Worm (Caenorhabditis elegans) whole organism, L3 larva: ENCODE measurements around the gene T09A5.14.

Experiments
- R02D3.7 ChIP-seq: fragments of 150-350 bp; optimal IDR thresholded peaks from 2 replicates; lab custom pipeline; 2014; ENCODE audit warnings: missing biosample characterization, missing genetic modification characterization
- ZK546.5 ChIP-seq: sonication (generic microtip); optimal IDR thresholded peaks from 2 replicates; lab custom pipeline; 2017; ENCODE audit warnings: missing biosample characterization, missing genetic modification characterization
- aly-2 ChIP-seq: fragments of 150-350 bp; optimal IDR thresholded peaks from 2 replicates; lab custom pipeline; 2014; ENCODE audit warnings: missing biosample characterization, missing genetic modification characterization
- ama-1 ChIP-seq: fragments of 150-350 bp; optimal IDR thresholded peaks from 2 replicates; lab custom pipeline; 2018
- ceh-16 ChIP-seq: sonication (generic microtip); optimal IDR thresholded peaks from 2 replicates; lab custom pipeline; 2017; ENCODE audit warnings: missing biosample characterization, missing genetic modification characterization
- ceh-9 ChIP-seq: sonication (generic microtip); optimal IDR thresholded peaks from 2 replicates; lab custom pipeline; 2018; ENCODE audit warnings: missing biosample characterization, missing genetic modification characterization
- egl-27 ChIP-seq: sonication (generic microtip); optimal IDR thresholded peaks from 4 replicates; lab custom pipeline; 2017; ENCODE audit warnings: missing biosample characterization, missing genetic modification reagents, missing genetic modification characterization
- egl-5 ChIP-seq: fragments of 150-350 bp; optimal IDR thresholded peaks from 2 replicates; lab custom pipeline; 2017; ENCODE audit warnings: missing biosample characterization, missing genetic modification reagents, missing genetic modification characterization, inconsistent platforms
- elt-1 ChIP-seq: fragments of 150-350 bp; optimal IDR thresholded peaks from 2 replicates; lab custom pipeline; 2014; ENCODE audit warnings: missing biosample characterization, missing genetic modification characterization
- elt-2 ChIP-seq: sonication (generic microtip); optimal IDR thresholded peaks from 2 replicates; lab custom pipeline; 2016; ENCODE audit warnings: missing genetic modification reagents, mild to moderate bottlenecking, missing genetic modification characterization, missing compliant biosample characterization
- elt-3 ChIP-seq, 3 experiments: fragments of 150-350 bp in 1 of 3; sonication (generic microtip) in 2 of 3; optimal IDR thresholded peaks; 2 replicates in 2 of 3; 4 replicates in 1 of 3; lab custom pipeline; 2014 to 2017; ENCODE audit warnings: missing biosample characterization in 3 of 3, missing genetic modification characterization in 3 of 3
- fkh-10 ChIP-seq: sonication (generic microtip); optimal IDR thresholded peaks from 2 replicates; lab custom pipeline; 2017; ENCODE audit warnings: missing biosample characterization, missing genetic modification reagents, missing genetic modification characterization
- hmg-11 ChIP-seq: sonication (generic microtip); optimal IDR thresholded peaks from 2 replicates; lab custom pipeline; 2016; ENCODE audit warnings: missing genetic modification characterization, missing compliant biosample characterization
- jun-1 ChIP-seq: fragments of 150-350 bp; optimal IDR thresholded peaks from 2 replicates; lab custom pipeline; 2014; ENCODE audit warnings: missing biosample characterization, missing genetic modification reagents, missing genetic modification characterization
- lin-15B ChIP-seq: fragments of 150-350 bp; optimal IDR thresholded peaks from 2 replicates; lab custom pipeline; 2014; ENCODE audit warnings: missing biosample characterization, missing genetic modification characterization
- lin-39 ChIP-seq: fragments of 150-350 bp; optimal IDR thresholded peaks from 2 replicates; lab custom pipeline; 2018; ENCODE audit warnings: missing biosample characterization, missing genetic modification reagents, missing genetic modification characterization
- lsy-12 ChIP-seq: sonication (generic microtip); optimal IDR thresholded peaks from 2 replicates; lab custom pipeline; 2016; ENCODE audit warnings: mild to moderate bottlenecking, missing genetic modification characterization, missing compliant biosample characterization
- mdl-1 ChIP-seq: fragments of 150-350 bp; optimal IDR thresholded peaks from 2 replicates; lab custom pipeline; 2014; ENCODE audit warnings: missing biosample characterization, missing genetic modification characterization
- mml-1 ChIP-seq: fragments of 150-350 bp; sonication (generic microtip); optimal IDR thresholded peaks from 3 replicates; lab custom pipeline; 2014; ENCODE audit warnings: missing biosample characterization, missing genetic modification characterization
- nfya-1 ChIP-seq: sonication (generic microtip); optimal IDR thresholded peaks from 2 replicates; lab custom pipeline; 2017; ENCODE audit warnings: missing genetic modification characterization, mild to moderate bottlenecking, missing compliant biosample characterization, antibody characterized with exemption, moderate library complexity; ENCODE audit not compliant: insufficient read depth
- nhr-11 ChIP-seq: fragments of 150-350 bp; optimal IDR thresholded peaks from 2 replicates; lab custom pipeline; 2014; ENCODE audit warnings: missing biosample characterization, missing genetic modification characterization
- nhr-12 ChIP-seq: fragments of 150-350 bp; optimal IDR thresholded peaks from 2 replicates; lab custom pipeline; 2014; ENCODE audit warnings: missing biosample characterization, missing genetic modification characterization
- nhr-23 ChIP-seq: fragments of 150-350 bp; optimal IDR thresholded peaks from 2 replicates; lab custom pipeline; 2014; ENCODE audit warnings: missing biosample characterization, missing genetic modification reagents, missing genetic modification characterization
- nhr-237 ChIP-seq: fragments of 150-350 bp; optimal IDR thresholded peaks from 2 replicates; lab custom pipeline; 2014; ENCODE audit warnings: missing biosample characterization, missing genetic modification characterization
- nhr-28 ChIP-seq: fragments of 150-350 bp; optimal IDR thresholded peaks from 2 replicates; lab custom pipeline; 2014; ENCODE audit warnings: missing biosample characterization, missing genetic modification characterization
- nhr-76 ChIP-seq: fragments of 150-350 bp; sonication (generic microtip); optimal IDR thresholded peaks from 5 replicates; lab custom pipeline; 2014; ENCODE audit warnings: missing biosample characterization, missing genetic modification characterization
- pha-4 ChIP-seq: fragments of 150-350 bp; optimal IDR thresholded peaks from 2 replicates; lab custom pipeline; 2014; ENCODE audit warnings: missing biosample characterization, missing genetic modification reagents, missing genetic modification characterization
- pqm-1 ChIP-seq: fragments of 150-350 bp; optimal IDR thresholded peaks from 2 replicates; lab custom pipeline; 2017; ENCODE audit warnings: missing biosample characterization, missing genetic modification characterization, inconsistent platforms
- skn-1 ChIP-seq: fragments of 150-350 bp; optimal IDR thresholded peaks from 2 replicates; lab custom pipeline; 2014; ENCODE audit warnings: missing biosample characterization, missing genetic modification characterization
- snpc-4 ChIP-seq: fragments of 150-350 bp; optimal IDR thresholded peaks from 2 replicates; lab custom pipeline; 2014; ENCODE audit warnings: missing biosample characterization, missing genetic modification characterization
- tbx-2 ChIP-seq: sonication (generic microtip); optimal IDR thresholded peaks from 2 replicates; lab custom pipeline; 2016; ENCODE audit warnings: mild to moderate bottlenecking, missing genetic modification characterization, missing compliant biosample characterization
- unc-39 ChIP-seq: sonication (generic microtip); optimal IDR thresholded peaks from 4 replicates; lab custom pipeline; 2017; ENCODE audit warnings: missing biosample characterization, missing genetic modification characterization
- unc-62 ChIP-seq: fragments of 150-350 bp; sonication (generic microtip); optimal IDR thresholded peaks from 4 replicates; lab custom pipeline; 2014; ENCODE audit warnings: missing biosample characterization, missing genetic modification reagents, missing genetic modification characterization
- ztf-4 ChIP-seq: fragments of 150-350 bp; optimal IDR thresholded peaks from 2 replicates; lab custom pipeline; 2014; ENCODE audit warnings: missing biosample characterization, missing genetic modification characterization

T09A5.14 gene

DNA sequence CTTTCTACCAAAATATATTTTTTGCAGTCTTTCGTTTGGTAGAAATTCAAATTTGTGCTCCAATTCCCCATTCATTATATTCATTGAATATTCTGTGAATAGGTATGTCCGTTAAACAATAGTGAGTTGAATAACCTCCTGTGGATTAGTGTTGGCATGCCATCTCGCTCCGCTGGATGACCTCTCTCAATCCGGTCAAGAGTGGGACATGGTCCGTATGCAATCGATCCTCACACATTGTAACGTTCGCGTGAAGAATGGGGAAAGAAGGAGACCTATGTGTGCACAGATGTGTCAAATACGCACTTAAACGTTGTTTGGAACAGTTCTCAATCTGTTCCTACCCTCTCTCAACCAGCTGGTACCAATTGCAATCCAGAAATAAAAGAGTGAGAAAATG, 18.9 kb upstream of the T09A5.14 start:
- no peak for TF ChIP-seq pha-4 (tag; lab: Kevin White, UChicago)
- TF ChIP-seq ZK546.5 (tag; lab: Kevin White, UChicago): no peak
- no peak for TF ChIP-seq unc-39 (tag; lab: Kevin White, UChicago)
- TF ChIP-seq lsy-12: no peak
- no peak for TF ChIP-seq mml-1 (tag; lab: Kevin White, UChicago)
- TF ChIP-seq nhr-11 (tag; lab: Kevin White, UChicago): no peak
- TF ChIP-seq ama-1 (lab: Kevin White, UChicago): no peak
- TF ChIP-seq egl-5 (tag; lab: Kevin White, UChicago): no peak
- TF ChIP-seq ceh-9: no peak
- no peak for TF ChIP-seq hmg-11 (tag; lab: Kevin White, UChicago)
- TF ChIP-seq nhr-12 (tag; lab: Kevin White, UChicago): no peak
- TF ChIP-seq nhr-28 (tag; lab: Kevin White, UChicago): no peak
- TF ChIP-seq nhr-23 (tag; lab: Kevin White, UChicago): no peak
- no peak for TF ChIP-seq R02D3.7 (tag; lab: Kevin White, UChicago)

DNA sequence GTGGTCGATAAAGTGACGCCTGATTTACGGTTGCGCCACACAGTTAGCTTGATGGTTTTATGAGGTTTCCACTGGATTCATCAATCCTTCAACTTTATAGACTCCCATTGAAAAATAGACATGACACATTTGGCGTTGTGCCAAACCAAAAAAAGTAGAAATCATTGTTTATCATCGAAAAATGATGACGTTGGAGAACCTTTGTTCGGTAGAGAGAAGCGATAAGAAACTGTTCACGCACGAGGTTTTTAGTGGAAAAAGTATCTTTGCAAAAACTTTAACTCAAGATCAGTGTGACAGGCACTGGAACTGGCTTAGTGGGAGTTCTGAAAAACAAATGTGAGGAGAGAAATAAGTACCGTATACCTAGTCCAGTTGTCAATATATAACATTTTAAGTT, 18.5 kb upstream of the T09A5.14 start:
- TF ChIP-seq elt-2 (peak; percentile 74), skn-1 (tag; lab: Kevin White, UChicago) (peak; percentile 43), elt-3 (tag; optimal IDR thresholded peaks at IDR 0.05; lab: Kevin White, UChicago) (no peak), pqm-1 (tag; lab: Kevin White, UChicago) (peak; percentile 33)

DNA sequence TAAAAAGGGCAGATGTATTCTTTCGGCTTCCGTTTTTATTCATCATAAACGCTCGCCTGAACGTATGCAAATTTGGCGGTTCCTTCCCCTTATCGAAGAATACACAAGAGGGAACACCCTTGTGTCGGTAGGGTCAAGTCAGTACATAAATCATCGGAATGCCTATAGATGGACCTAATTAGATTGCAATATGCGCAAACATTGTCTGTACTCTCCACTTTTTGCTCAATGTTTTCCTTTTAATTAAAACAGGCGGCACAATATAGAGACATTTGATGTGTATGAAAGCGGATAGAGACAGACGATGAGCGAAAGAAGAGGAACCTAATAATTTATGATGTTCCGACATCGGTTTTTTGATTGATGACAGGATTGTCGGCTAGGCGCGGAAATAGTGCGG, 17.9 kb upstream of the T09A5.14 start:
- TF ChIP-seq jun-1 (tag; lab: Kevin White, UChicago) (no peak), egl-5 (tag; lab: Kevin White, UChicago) (no peak), aly-2 (no peak), hmg-11 (tag; lab: Kevin White, UChicago) (no peak)
- TF ChIP-seq, all 47 proteins: peak for 0

- TF ChIP-seq ama-1 (lab: Kevin White, UChicago) (no peak), pha-4 (tag; lab: Kevin White, UChicago) (peak; percentile 39), ceh-16 (tag; lab: Kevin White, UChicago) (no peak), lsy-12 (no peak), pqm-1 (tag; lab: Kevin White, UChicago) (peak; percentile 50), elt-2 (peak; percentile 89), mml-1 (tag; lab: Kevin White, UChicago) (no peak), egl-5 (tag; lab: Kevin White, UChicago) (no peak)
Observed at ce11 chrII:7814915-7815314, 17.2 kb upstream of the T09A5.14 start.

DNA sequence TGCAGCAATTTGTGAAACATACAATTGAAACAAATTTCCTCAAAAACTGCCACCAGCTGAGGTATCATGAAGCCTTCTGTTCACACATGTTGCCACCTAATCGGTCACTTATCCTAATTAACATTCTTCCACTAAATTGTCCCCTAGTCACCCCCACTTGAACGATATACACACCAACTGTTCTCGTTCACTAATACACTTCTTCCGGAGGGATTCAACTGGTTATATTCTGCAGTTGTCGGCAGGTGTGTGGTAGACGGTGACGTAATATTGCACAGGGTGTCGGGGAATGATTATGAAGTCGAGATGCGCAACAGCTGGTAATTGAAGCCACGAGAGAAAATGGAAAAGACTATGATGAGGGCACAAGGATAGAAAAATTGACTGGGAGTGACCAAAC, 16.7 kb upstream of the T09A5.14 start:
- TF ChIP-seq nhr-28 (tag; lab: Kevin White, UChicago): no peak

DNA sequence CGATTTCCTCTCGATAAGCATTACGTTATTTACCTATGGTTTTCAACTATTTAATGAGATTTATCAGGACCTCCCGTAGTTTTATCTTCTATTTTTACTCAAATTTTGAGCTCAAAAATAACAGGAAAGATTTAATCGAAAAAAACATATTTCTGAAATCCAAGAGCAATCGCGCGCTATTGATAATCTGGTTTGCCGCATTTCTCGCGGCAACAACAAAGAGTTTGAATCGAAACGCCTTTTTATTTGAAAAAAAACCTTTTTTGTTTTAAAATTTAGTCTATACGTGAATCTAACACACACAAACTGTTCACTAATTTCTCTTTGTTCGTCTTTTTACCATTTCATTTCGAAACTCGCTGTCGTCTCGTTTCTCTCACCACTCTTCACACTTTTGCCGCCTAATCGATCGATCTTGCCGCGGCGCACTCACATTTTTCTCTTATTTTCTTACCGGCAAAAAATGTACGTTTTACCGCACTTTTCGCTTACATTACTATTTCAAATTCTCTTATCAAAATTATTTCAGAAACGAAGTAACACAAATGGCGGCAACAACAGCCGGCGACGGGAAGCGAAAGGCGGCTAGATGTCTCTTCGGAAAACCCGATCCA, 15.9 kb upstream of the T09A5.14 start, which contains the start of gene cki-2:
Gene cki-2, plus strand, starts transcription at position 337 of the 614 bp plus-strand sequence.
- TF ChIP-seq ama-1 (lab: Kevin White, UChicago): no peak
- no peak for TF ChIP-seq unc-62 (GFP tag; lab: Kevin White, UChicago)
- peak; percentile 25 for TF ChIP-seq lin-15B
- peak; percentile 13 for TF ChIP-seq pha-4 (tag; lab: Kevin White, UChicago)
- no peak for TF ChIP-seq mdl-1 (tag; lab: Kevin White, UChicago)
- peak; percentile 39 for TF ChIP-seq nfya-1 (tag; lab: Kevin White, UChicago)
- no peak for TF ChIP-seq lsy-12
- TF ChIP-seq elt-2: peak; percentile 54
- TF ChIP-seq pqm-1 (tag; lab: Kevin White, UChicago): no peak
- no peak for TF ChIP-seq nhr-11 (tag; lab: Kevin White, UChicago)
- TF ChIP-seq elt-1 (tag; lab: Kevin White, UChicago): no peak

ce11 chrII:7817580-7817979, 14.6 kb upstream of the T09A5.14 start:
- no peak for TF ChIP-seq ZK546.5 (tag; lab: Kevin White, UChicago)
- no peak for TF ChIP-seq R02D3.7 (tag; lab: Kevin White, UChicago)
- TF ChIP-seq nhr-12 (tag; lab: Kevin White, UChicago): no peak
- no peak for TF ChIP-seq skn-1 (tag; lab: Kevin White, UChicago)
- no peak for TF ChIP-seq tbx-2
- TF ChIP-seq nhr-76 (tag; lab: Kevin White, UChicago): no peak
- TF ChIP-seq egl-27 (tag; lab: Kevin White, UChicago): no peak
- TF ChIP-seq snpc-4: no peak
- no peak for TF ChIP-seq nhr-23 (tag; lab: Kevin White, UChicago)
- TF ChIP-seq nhr-237 (tag; lab: Kevin White, UChicago): no peak
- no peak for TF ChIP-seq jun-1 (tag; lab: Kevin White, UChicago)
- no peak for TF ChIP-seq lin-39
- no peak for TF ChIP-seq ztf-4 (tag; lab: Kevin White, UChicago)
- TF ChIP-seq fkh-10 (GFP tag; lab: Kevin White, UChicago): no peak
- TF ChIP-seq ceh-16 (tag; lab: Kevin White, UChicago): no peak
- no peak for TF ChIP-seq mdl-1 (tag; lab: Kevin White, UChicago)
- no peak for TF ChIP-seq elt-1 (tag; lab: Kevin White, UChicago)
